Worm (Caenorhabditis elegans) whole organism, L3 larva: ENCODE results near the gene uvs-1.

ENCODE experiments used
- R02D3.7 ChIP-seq: fragments of 150-350 bp; optimal IDR thresholded peaks from 2 replicates; lab custom pipeline; 2014; ENCODE audit warnings: missing biosample characterization, missing genetic modification characterization
- aly-2 ChIP-seq: fragments of 150-350 bp; optimal IDR thresholded peaks from 2 replicates; lab custom pipeline; 2014; ENCODE audit warnings: missing biosample characterization, missing genetic modification characterization
- ama-1 ChIP-seq: fragments of 150-350 bp; optimal IDR thresholded peaks from 2 replicates; lab custom pipeline; 2018
- ceh-28 ChIP-seq: fragments of 150-350 bp; optimal IDR thresholded peaks from 2 replicates; lab custom pipeline; 2014; ENCODE audit warnings: missing biosample characterization, missing genetic modification reagents, missing genetic modification characterization
- ceh-9 ChIP-seq: sonication (generic microtip); optimal IDR thresholded peaks from 2 replicates; lab custom pipeline; 2018; ENCODE audit warnings: missing biosample characterization, missing genetic modification characterization
- egl-27 ChIP-seq: sonication (generic microtip); optimal IDR thresholded peaks from 4 replicates; lab custom pipeline; 2017; ENCODE audit warnings: missing biosample characterization, missing genetic modification reagents, missing genetic modification characterization
- elt-1 ChIP-seq: fragments of 150-350 bp; optimal IDR thresholded peaks from 2 replicates; lab custom pipeline; 2014; ENCODE audit warnings: missing biosample characterization, missing genetic modification characterization
- elt-2 ChIP-seq: sonication (generic microtip); optimal IDR thresholded peaks from 2 replicates; lab custom pipeline; 2016; ENCODE audit warnings: missing genetic modification reagents, mild to moderate bottlenecking, missing genetic modification characterization, missing compliant biosample characterization
- fkh-2 ChIP-seq: fragments of 150-350 bp; optimal IDR thresholded peaks from 2 replicates; lab custom pipeline; 2014; ENCODE audit warnings: missing biosample characterization, missing genetic modification reagents, missing genetic modification characterization
- fos-1 ChIP-seq: fragments of 150-350 bp; optimal IDR thresholded peaks from 2 replicates; lab custom pipeline; 2014; ENCODE audit warnings: missing biosample characterization, missing genetic modification characterization
- jun-1 ChIP-seq: fragments of 150-350 bp; optimal IDR thresholded peaks from 2 replicates; lab custom pipeline; 2014; ENCODE audit warnings: missing biosample characterization, missing genetic modification reagents, missing genetic modification characterization
- lin-15B ChIP-seq: fragments of 150-350 bp; optimal IDR thresholded peaks from 2 replicates; lab custom pipeline; 2014; ENCODE audit warnings: missing biosample characterization, missing genetic modification characterization
- lsy-12 ChIP-seq: sonication (generic microtip); optimal IDR thresholded peaks from 2 replicates; lab custom pipeline; 2016; ENCODE audit warnings: mild to moderate bottlenecking, missing genetic modification characterization, missing compliant biosample characterization
- nfya-1 ChIP-seq: sonication (generic microtip); optimal IDR thresholded peaks from 2 replicates; lab custom pipeline; 2017; ENCODE audit warnings: missing genetic modification characterization, mild to moderate bottlenecking, missing compliant biosample characterization, antibody characterized with exemption, moderate library complexity; ENCODE audit not compliant: insufficient read depth
- nhr-11 ChIP-seq: fragments of 150-350 bp; optimal IDR thresholded peaks from 2 replicates; lab custom pipeline; 2014; ENCODE audit warnings: missing biosample characterization, missing genetic modification characterization
- nhr-23 ChIP-seq: fragments of 150-350 bp; optimal IDR thresholded peaks from 2 replicates; lab custom pipeline; 2014; ENCODE audit warnings: missing biosample characterization, missing genetic modification reagents, missing genetic modification characterization
- nhr-76 ChIP-seq: fragments of 150-350 bp; sonication (generic microtip); optimal IDR thresholded peaks from 5 replicates; lab custom pipeline; 2014; ENCODE audit warnings: missing biosample characterization, missing genetic modification characterization
- nhr-77 ChIP-seq: fragments of 150-350 bp; optimal IDR thresholded peaks from 2 replicates; lab custom pipeline; 2014; ENCODE audit warnings: missing biosample characterization, missing genetic modification characterization
- pha-4 ChIP-seq: fragments of 150-350 bp; optimal IDR thresholded peaks from 2 replicates; lab custom pipeline; 2014; ENCODE audit warnings: missing biosample characterization, missing genetic modification reagents, missing genetic modification characterization
- pqm-1 ChIP-seq: fragments of 150-350 bp; optimal IDR thresholded peaks from 2 replicates; lab custom pipeline; 2017; ENCODE audit warnings: missing biosample characterization, missing genetic modification characterization, inconsistent platforms
- skn-1 ChIP-seq: fragments of 150-350 bp; optimal IDR thresholded peaks from 2 replicates; lab custom pipeline; 2014; ENCODE audit warnings: missing biosample characterization, missing genetic modification characterization
- snpc-4 ChIP-seq: fragments of 150-350 bp; optimal IDR thresholded peaks from 2 replicates; lab custom pipeline; 2014; ENCODE audit warnings: missing biosample characterization, missing genetic modification characterization
- unc-39 ChIP-seq: sonication (generic microtip); optimal IDR thresholded peaks from 4 replicates; lab custom pipeline; 2017; ENCODE audit warnings: missing biosample characterization, missing genetic modification characterization
- zag-1 ChIP-seq: fragments of 150-350 bp; optimal IDR thresholded peaks from 2 replicates; lab custom pipeline; 2014; ENCODE audit warnings: missing biosample characterization, missing genetic modification characterization
- ztf-4 ChIP-seq: fragments of 150-350 bp; optimal IDR thresholded peaks from 2 replicates; lab custom pipeline; 2014; ENCODE audit warnings: missing biosample characterization, missing genetic modification characterization

The uvs-1 gene

ce11 chrV:7755991-7756390, 48.0 kb downstream of the uvs-1 start:
- TF ChIP-seq nfya-1 (tag; lab: Kevin White, UChicago) (no peak), pqm-1 (tag; lab: Kevin White, UChicago) (peak; percentile 31), elt-2 (tag; lab: Kevin White, UChicago) (peak; percentile 43), ceh-28 (tag; lab: Kevin White, UChicago) (no peak), snpc-4 (no peak), skn-1 (tag; lab: Kevin White, UChicago) (no peak), nhr-23 (tag; lab: Kevin White, UChicago) (no peak), zag-1 (tag; lab: Kevin White, UChicago) (no peak), aly-2 (no peak), lin-15B (tag; lab: Kevin White, UChicago) (no peak), elt-1 (no peak), egl-27 (tag; lab: Kevin White, UChicago) (no peak), lsy-12 (tag; lab: Kevin White, UChicago) (no peak), pha-4 (tag; lab: Kevin White, UChicago) (no peak), nhr-77 (tag; lab: Kevin White, UChicago) (no peak)

- TF ChIP-seq egl-27 (tag; lab: Kevin White, UChicago) (no peak), ama-1 (lab: Kevin White, UChicago) (no peak), nhr-76 (tag; lab: Kevin White, UChicago) (no peak), R02D3.7 (no peak), jun-1 (no peak), ztf-4 (no peak), fos-1 (tag; lab: Kevin White, UChicago) (no peak), ceh-28 (tag; lab: Kevin White, UChicago) (no peak), nhr-11 (no peak), fkh-2 (no peak), unc-39 (tag; lab: Kevin White, UChicago) (no peak), ceh-9 (tag; lab: Kevin White, UChicago) (no peak)
Observed at ce11 chrV:7754557-7754956, 49.5 kb downstream of the uvs-1 start, which contains the start of gene T05B11.4. TSS of gene T05B11.4 (minus strand) at chrV:7754657.
